Fruit fly (Drosophila melanogaster): ENCODE results near the gene CG14377.
A peak's percentile ranks its signal among the peaks of the same experiment; 100 is the strongest.

The CG14377 gene

DNA sequence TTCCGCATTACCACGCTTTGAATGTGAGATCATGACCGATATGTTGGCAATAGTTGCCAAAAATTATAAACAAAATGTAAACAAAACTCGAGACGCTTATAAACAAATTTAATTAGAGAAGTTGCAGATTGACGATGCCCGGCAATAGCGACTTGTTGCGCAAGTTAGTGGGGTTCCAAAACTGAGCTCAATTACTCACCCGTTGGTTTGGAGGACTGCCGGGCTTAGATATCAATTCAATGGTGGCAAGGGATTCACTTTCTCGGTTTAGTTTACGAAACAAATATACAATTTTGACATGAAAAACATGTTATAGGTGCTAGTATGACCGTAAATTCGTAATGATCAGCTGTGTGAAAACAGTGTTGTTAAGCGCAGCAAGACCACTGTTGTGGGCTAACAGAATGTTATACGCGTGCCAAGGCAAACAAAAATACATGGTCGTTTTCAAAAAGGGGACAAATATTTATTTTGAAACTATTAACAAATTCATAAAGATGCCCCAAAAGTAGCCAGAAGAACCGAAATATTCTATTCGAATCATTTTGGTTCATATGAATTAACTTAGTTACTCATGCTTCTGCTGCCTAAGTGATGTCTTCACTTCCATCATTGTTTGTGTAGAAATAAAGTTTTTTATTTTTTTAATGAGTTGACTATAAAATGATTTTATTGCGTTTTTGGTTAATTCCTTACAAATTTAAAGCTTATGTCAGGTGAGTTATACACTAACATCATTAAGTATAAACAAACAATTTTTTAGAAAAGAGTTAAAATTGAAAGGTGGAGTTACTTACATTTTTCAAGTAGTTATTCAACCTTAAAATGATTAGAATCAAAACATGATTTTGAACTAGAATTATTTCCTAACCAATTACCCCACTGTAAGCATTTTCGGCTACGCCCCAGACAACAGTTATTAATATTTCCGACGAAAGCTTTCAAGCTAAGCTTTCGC lies 30.8 kb upstream of the CG14377 start, which contains the start of gene Elp6 (continued):
- peak; percentile 87 for TF ChIP-seq CG11762 (GFP tag; optimal IDR thresholded peaks at IDR 0.05; ENCODE audit: insufficient read depth)
- peak in 1 of 2 experiments; percentile 93 for TF ChIP-seq salr (GFP tag; optimal IDR thresholded peaks at IDR 0.05)
- TF ChIP-seq CG7368 (GFP tag; optimal IDR thresholded peaks at IDR 0.05): peak; percentile 70
- peak; percentile 54 for TF ChIP-seq dsx (GFP tag; optimal IDR thresholded peaks at IDR 0.05; ENCODE audit: poor library complexity, severe bottlenecking)
- TF ChIP-seq Lpt (GFP tag; optimal IDR thresholded peaks at IDR 0.05): peak; percentile 74
- TF ChIP-seq CG34406 (GFP tag; optimal IDR thresholded peaks at IDR 0.05): peak; percentile 82
- peak; percentile 90 for TF ChIP-seq pdm3 (GFP tag; optimal IDR thresholded peaks at IDR 0.05)
- TF ChIP-seq fd59A (GFP tag; optimal IDR thresholded peaks at IDR 0.05): peak; percentile 72
- peak; percentile 89 for TF ChIP-seq Hr4 (GFP tag; optimal IDR thresholded peaks at IDR 0.05)
- peak; percentile 85 for TF ChIP-seq Met (GFP tag; optimal IDR thresholded peaks at IDR 0.05)
- TF ChIP-seq spab (GFP tag; optimal IDR thresholded peaks at IDR 0.05): peak; percentile 79
- TF ChIP-seq CG10669 (GFP tag; optimal IDR thresholded peaks at IDR 0.05): peak; percentile 78
- peak; percentile 82 for TF ChIP-seq CG8632 (GFP tag; optimal IDR thresholded peaks at IDR 0.05)
- TF ChIP-seq acj6 (GFP tag; optimal IDR thresholded peaks at IDR 0.05): peak; percentile 82
- TF ChIP-seq Sox102F (GFP tag; optimal IDR thresholded peaks at IDR 0.05): peak; percentile 79
- peak; percentile 29; the same call in 1 of the 2 replicates for TF ChIP-seq CG11294 (GFP tag; IDR thresholded peaks at IDR 0.05)
- peak; percentile 86 for TF ChIP-seq Smox (GFP tag; optimal IDR thresholded peaks at IDR 0.05)
- no peak for TF ChIP-seq CG9139 (GFP tag; optimal IDR thresholded peaks at IDR 0.05)
- no peak for TF ChIP-seq Hr38 (GFP tag; optimal IDR thresholded peaks at IDR 0.05)
- TF ChIP-seq ss (GFP tag; optimal IDR thresholded peaks at IDR 0.05): peak in 1 of 2 experiments; percentile 73
- TF ChIP-seq CG6276 (GFP tag; optimal IDR thresholded peaks at IDR 0.05): peak; percentile 79
- TF ChIP-seq CG32006 (GFP tag; optimal IDR thresholded peaks at IDR 0.05): peak; percentile 92
- TF ChIP-seq dac (GFP tag; optimal IDR thresholded peaks at IDR 0.05): peak; percentile 57
- peak; percentile 60 for TF ChIP-seq CG15336 (GFP tag; IDR thresholded peaks at IDR 0.05)
- TF ChIP-seq Ets96B (tag; optimal IDR thresholded peaks at IDR 0.05): peak; percentile 74
- TF ChIP-seq Blimp-1 (GFP tag; optimal IDR thresholded peaks at IDR 0.05): peak; percentile 60
- peak; percentile 84 for TF ChIP-seq net (GFP tag; optimal IDR thresholded peaks at IDR 0.05)
- peak; percentile 78 for TF ChIP-seq Ets21C (GFP tag; optimal IDR thresholded peaks at IDR 0.05)
- TF ChIP-seq topi (GFP tag; optimal IDR thresholded peaks at IDR 0.05): peak; percentile 89
- TF ChIP-seq CG8319 (GFP tag; optimal IDR thresholded peaks at IDR 0.05): peak; percentile 78
- TF ChIP-seq CG8119 (GFP tag; IDR thresholded peaks at IDR 0.05): peak; percentile 56; the same call in 2 of the 3 replicates
- TF ChIP-seq CG4318 (GFP tag; optimal IDR thresholded peaks at IDR 0.05): peak; percentile 81
- TF ChIP-seq CG6808 (GFP tag; optimal IDR thresholded peaks at IDR 0.05): peak; percentile 79
- peak; percentile 94 for TF ChIP-seq esn (GFP tag; optimal IDR thresholded peaks at IDR 0.05)
- peak; percentile 60 for TF ChIP-seq Gug (GFP tag; IDR thresholded peaks at IDR 0.05)
- TF ChIP-seq fkh (GFP tag; optimal IDR thresholded peaks at IDR 0.05): peak; percentile 50
- peak; percentile 80 for TF ChIP-seq CG6792 (GFP tag; optimal IDR thresholded peaks at IDR 0.05)
- TF ChIP-seq CG16779 (tag; optimal IDR thresholded peaks at IDR 0.05): peak; percentile 21
- TF ChIP-seq Eip93F (GFP tag; optimal IDR thresholded peaks at IDR 0.05): no peak
- peak; percentile 94 for TF ChIP-seq svp (GFP tag)
- peak; percentile 85 for TF ChIP-seq OdsH (GFP tag; optimal IDR thresholded peaks at IDR 0.05)
